Fruit fly (Drosophila melanogaster): ENCODE results near the gene CG3726.
A peak's percentile ranks its signal among the peaks of the same experiment; 100 is the strongest.

CG3726 gene

dm6 chrX:5988088-5988987 lies 71.4 kb downstream of the CG3726 start, which contains the start of gene CG5966:
CG5966 (plus strand) TSS chrX:5988791.
- TF ChIP-seq CG11762 (GFP tag; optimal IDR thresholded peaks at IDR 0.05; ENCODE audit: insufficient read depth) (no peak), Eip78C (GFP tag) (peak; percentile 59), Sox14 (GFP tag; optimal IDR thresholded peaks at IDR 0.05) (peak; percentile 70), acj6 (GFP tag; optimal IDR thresholded peaks at IDR 0.05) (no peak), svp (GFP tag) (peak; percentile 88), CG11902 (GFP tag; optimal IDR thresholded peaks at IDR 0.05) (no peak), lz (GFP tag; optimal IDR thresholded peaks at IDR 0.05) (no peak), CG1621 (tag; optimal IDR thresholded peaks at IDR 0.05) (peak; percentile 37), CG4318 (GFP tag; optimal IDR thresholded peaks at IDR 0.05) (no peak), Gug (GFP tag; IDR thresholded peaks at IDR 0.05) (peak; percentile 22; the same call in 1 of the 2 replicates), eg (GFP tag; IDR thresholded peaks at IDR 0.05) (peak; percentile 63; the same call in 1 of the 3 replicates), dsx (GFP tag; optimal IDR thresholded peaks at IDR 0.05; ENCODE audit: poor library complexity, severe bottlenecking) (peak; percentile 18), salr (GFP tag; optimal IDR thresholded peaks at IDR 0.05) (peak in 1 of 2 experiments; percentile 42), fd85E (GFP tag; optimal IDR thresholded peaks at IDR 0.05) (no peak), net (GFP tag; optimal IDR thresholded peaks at IDR 0.05) (peak; percentile 56), topi (GFP tag; optimal IDR thresholded peaks at IDR 0.05) (no peak), CG6276 (GFP tag; optimal IDR thresholded peaks at IDR 0.05) (peak; percentile 48), fd59A (GFP tag; optimal IDR thresholded peaks at IDR 0.05) (no peak), fkh (GFP tag; optimal IDR thresholded peaks at IDR 0.05) (no peak), CG8319 (GFP tag; optimal IDR thresholded peaks at IDR 0.05) (no peak), Met (GFP tag; optimal IDR thresholded peaks at IDR 0.05) (no peak), CG10669 (GFP tag; optimal IDR thresholded peaks at IDR 0.05) (peak; percentile 50), OdsH (GFP tag; optimal IDR thresholded peaks at IDR 0.05) (no peak), Hr39 (GFP tag; optimal IDR thresholded peaks at IDR 0.05) (no peak), CG31627 (GFP tag; optimal IDR thresholded peaks at IDR 0.05) (no peak), Hr38 (GFP tag; optimal IDR thresholded peaks at IDR 0.05) (no peak), CG15336 (GFP tag; IDR thresholded peaks at IDR 0.05) (no peak), CG6792 (GFP tag; optimal IDR thresholded peaks at IDR 0.05) (no peak), Blimp-1 (GFP tag; optimal IDR thresholded peaks at IDR 0.05) (no peak), CG3919 (GFP tag; optimal IDR thresholded peaks at IDR 0.05) (peak; percentile 28), Smox (GFP tag; optimal IDR thresholded peaks at IDR 0.05) (no peak), CG8119 (GFP tag; IDR thresholded peaks at IDR 0.05) (no peak), CG8632 (GFP tag; optimal IDR thresholded peaks at IDR 0.05) (no peak), Eip93F (GFP tag; optimal IDR thresholded peaks at IDR 0.05) (no peak), CG6854 (GFP tag; optimal IDR thresholded peaks at IDR 0.05) (peak; percentile 51), CG34406 (GFP tag; optimal IDR thresholded peaks at IDR 0.05) (no peak), cyc (GFP tag; optimal IDR thresholded peaks at IDR 0.05) (no peak), CG16779 (tag; optimal IDR thresholded peaks at IDR 0.05) (peak; percentile 13), Eip75B (GFP tag; optimal IDR thresholded peaks at IDR 0.05) (peak; percentile 7), pdm3 (GFP tag; optimal IDR thresholded peaks at IDR 0.05) (no peak), CG7368 (GFP tag; optimal IDR thresholded peaks at IDR 0.05) (no peak), vri (GFP tag; optimal IDR thresholded peaks at IDR 0.05) (no peak), achi (GFP tag; optimal IDR thresholded peaks at IDR 0.05) (no peak), CG32006 (GFP tag; optimal IDR thresholded peaks at IDR 0.05) (peak; percentile 2), Ets96B (tag; optimal IDR thresholded peaks at IDR 0.05) (no peak), CG6808 (GFP tag; optimal IDR thresholded peaks at IDR 0.05) (peak; percentile 68), CG6163 (GFP tag; IDR thresholded peaks at IDR 0.05) (peak; percentile 46; the same call in 2 of the 3 replicates), Sox15 (GFP tag; optimal IDR thresholded peaks at IDR 0.05) (no peak), esn (GFP tag; optimal IDR thresholded peaks at IDR 0.05) (no peak), Hr4 (GFP tag; optimal IDR thresholded peaks at IDR 0.05) (no peak), CG9139 (GFP tag; optimal IDR thresholded peaks at IDR 0.05) (peak; percentile 77)

Data from whole organism, prepupa.